Worm (Caenorhabditis elegans) whole organism, young adult: ENCODE data around the gene srw-108.

Experiments
- akir-1 ChIP-seq: fragments of 200-800 bp; sonication (Bioruptor generic); optimal IDR thresholded peaks from 2 replicates; lab custom pipeline; 2018; ENCODE audit warnings: mild to moderate bottlenecking, missing genetic modification characterization, moderate library complexity, missing compliant biosample characterization
- ceh-91 ChIP-seq: fragments of 200-800 bp; sonication (Bioruptor generic); IDR thresholded peaks from 2 replicates; pipeline ENCODE4 v1.3.6; 2022; ENCODE audit warnings: missing genetic modification reagents, missing genetic modification characterization, missing compliant biosample characterization
- him-1 ChIP-seq: sonication (generic microtip); optimal IDR thresholded peaks from 2 replicates; lab custom pipeline; 2016; ENCODE audit warnings: missing genotype, missing genetic modification reagents, missing genetic modification characterization, missing compliant biosample characterization

DNA sequence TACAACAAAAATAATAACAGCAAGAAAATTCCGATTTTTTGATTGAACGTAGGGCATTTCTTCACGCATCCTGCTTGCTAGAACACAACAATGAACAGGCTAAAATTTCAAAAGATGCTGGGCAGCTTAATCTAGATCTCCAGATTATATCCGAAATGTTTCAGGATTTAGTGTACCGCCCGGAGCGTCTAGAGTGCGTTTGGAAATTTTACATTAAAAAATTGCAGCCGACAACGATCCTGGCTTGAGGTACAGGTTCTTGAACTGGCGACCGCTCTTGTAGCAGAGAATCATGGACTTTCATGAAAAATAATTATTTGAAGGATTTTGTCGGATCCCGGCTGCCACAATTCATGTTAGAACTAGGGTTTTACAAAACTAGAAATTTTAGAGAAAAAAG lies 20.3 kb downstream of the srw-108 start, which contains the start of gene C14C6.6:
- TF ChIP-seq ceh-91 (no peak), akir-1 (GFP tag; lab: Kevin White, UChicago) (no peak), him-1 (tag; lab: Kevin White, UChicago) (no peak)
